Worm (Caenorhabditis elegans): ENCODE measurements around the gene str-92.

DNA sequence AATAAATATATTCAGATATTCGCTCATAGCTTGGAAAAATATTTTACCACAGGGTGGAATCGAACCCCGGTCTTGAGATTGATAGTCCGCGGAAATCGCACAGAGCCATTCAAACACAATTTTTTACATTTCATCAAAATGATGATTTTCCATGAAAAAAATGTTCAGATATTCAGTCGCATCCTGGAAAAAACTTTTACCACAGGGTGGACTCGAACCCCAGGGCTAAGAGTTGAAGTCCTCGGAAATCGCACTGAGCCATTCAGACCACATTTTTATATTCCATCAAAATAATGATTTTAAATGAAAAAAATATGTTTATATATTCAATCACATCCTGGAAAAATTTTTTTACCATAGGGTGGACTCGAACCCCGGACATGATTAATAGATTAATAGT, 46.1 kb upstream of the str-92 start:
- TF ChIP-seq snpc-4 (tag; optimal IDR thresholded peaks at IDR 0.05) (no peak), jun-1 (tag; optimal IDR thresholded peaks at IDR 0.05) (no peak), ztf-11 (tag; optimal IDR thresholded peaks at IDR 0.05) (no peak), fos-1 (tag; optimal IDR thresholded peaks at IDR 0.05) (no peak), nhr-76 (tag; optimal IDR thresholded peaks at IDR 0.05) (no peak), R02D3.7 (tag; optimal IDR thresholded peaks at IDR 0.05) (no peak), ceh-28 (tag; optimal IDR thresholded peaks at IDR 0.05) (no peak), nhr-237 (tag; optimal IDR thresholded peaks at IDR 0.05) (no peak), tbx-2 (tag; optimal IDR thresholded peaks at IDR 0.05) (no peak), nhr-28 (tag; optimal IDR thresholded peaks at IDR 0.05) (no peak)
